Worm (Caenorhabditis elegans) whole organism, L1 larva: ENCODE results near the gene F25B3.5.

Experiments used
- aly-2 ChIP-seq: fragments of 150-350 bp; optimal IDR thresholded peaks from 2 replicates; lab custom pipeline; 2014; ENCODE audit warnings: missing biosample characterization, missing genetic modification characterization
- ceh-88 ChIP-seq: fragments of 200-800 bp; sonication (Bioruptor generic); IDR thresholded peaks from 2 replicates; pipeline ENCODE4 v1.3.6; 2022; ENCODE audit warnings: missing genetic modification characterization, missing compliant biosample characterization
- efl-3 ChIP-seq: fragments of 200-800 bp; sonication (Bioruptor generic); optimal IDR thresholded peaks from 2 replicates; lab custom pipeline; 2018; ENCODE audit warnings: mild to moderate bottlenecking, missing genetic modification characterization, missing compliant biosample characterization
- egl-27 ChIP-seq, 2 experiments: fragments of 150-350 bp in 1 of 2; sonication (generic microtip); optimal IDR thresholded peaks; 3 replicates each; lab custom pipeline; 2017 to 2018; ENCODE audit warnings: missing biosample characterization in 2 of 2, missing genetic modification characterization in 2 of 2, missing genetic modification reagents in 2 of 2
- elt-2 ChIP-seq: sonication (generic microtip); optimal IDR thresholded peaks from 2 replicates; lab custom pipeline; 2016; ENCODE audit warnings: missing genetic modification characterization, mild to moderate bottlenecking, inconsistent platforms, missing compliant biosample characterization, missing genetic modification reagents
- isw-1 ChIP-seq: fragments of 200-800 bp; sonication (Bioruptor generic); IDR thresholded peaks from 2 replicates; pipeline ENCODE4 v1.3.6; 2022; ENCODE audit warnings: missing genetic modification characterization, missing compliant biosample characterization
- lin-15B ChIP-seq: fragments of 150-350 bp; sonication (generic microtip); optimal IDR thresholded peaks from 3 replicates; lab custom pipeline; 2014; ENCODE audit warnings: missing biosample characterization, missing genetic modification characterization
- mef-2 ChIP-seq: fragments of 150-350 bp; optimal IDR thresholded peaks from 2 replicates; lab custom pipeline; 2014; ENCODE audit warnings: missing biosample characterization, missing genetic modification characterization
- nhr-237 ChIP-seq: fragments of 150-350 bp; optimal IDR thresholded peaks from 2 replicates; lab custom pipeline; 2014; ENCODE audit warnings: missing biosample characterization, missing genetic modification characterization
- nhr-28 ChIP-seq: fragments of 150-350 bp; optimal IDR thresholded peaks from 2 replicates; lab custom pipeline; 2014; ENCODE audit warnings: missing biosample characterization, missing genetic modification characterization
- rnt-1 ChIP-seq: sonication (generic microtip); optimal IDR thresholded peaks from 2 replicates; lab custom pipeline; 2016; ENCODE audit warnings: mild to moderate bottlenecking, missing genetic modification characterization, moderate library complexity, missing compliant biosample characterization
- ztf-11 ChIP-seq, 2 experiments: sonication (generic microtip); optimal IDR thresholded peaks; 2 replicates each; lab custom pipeline; 2016 to 2017; ENCODE audit warnings: missing genetic modification characterization in 2 of 2, missing biosample characterization in 1 of 2, missing compliant biosample characterization in 1 of 2

- TF ChIP-seq mef-2 (tag; lab: Kevin White, UChicago) (peak; percentile 92), nhr-28 (tag; lab: Kevin White, UChicago) (peak; percentile 65), ztf-11 (tag; optimal IDR thresholded peaks at IDR 0.05; lab: Kevin White, UChicago) (peak in 1 of 2 experiments; percentile 89), isw-1 (GFP tag; lab: Robert Waterston, UW) (peak; percentile 95), efl-3 (GFP tag; lab: Kevin White, UChicago) (peak; percentile 27), egl-27 (tag; optimal IDR thresholded peaks at IDR 0.05; lab: Kevin White, UChicago) (peak; percentile 83), nhr-237 (tag; lab: Kevin White, UChicago) (peak; percentile 97), ceh-88 (peak; percentile 99), rnt-1 (tag; lab: Kevin White, UChicago) (peak; percentile 98), elt-2 (tag; lab: Kevin White, UChicago) (peak; percentile 92), lin-15B (tag; lab: Kevin White, UChicago) (peak; percentile 92), aly-2 (tag; lab: Kevin White, UChicago) (peak; percentile 90)
Observed at ce11 chrV:9546860-9547269, 23.2 kb downstream of the F25B3.5 start, which contains the start of gene his-37.
